Worm (Caenorhabditis elegans) whole organism, L4 larva: Measurements from ENCODE around the gene K02F3.9.

Source experiments
- F44E2.7 ChIP-seq: fragments of 200-800 bp; sonication (Bioruptor generic); IDR thresholded peaks from 2 replicates; pipeline ENCODE4 v2.1.2; 2022; ENCODE audit warnings: missing genetic modification characterization, missing compliant biosample characterization
- ama-1 ChIP-seq: fragments of 150-350 bp; optimal IDR thresholded peaks from 2 replicates; lab custom pipeline; 2014; ENCODE audit warnings: inconsistent platforms, mixed read lengths
- fos-1 ChIP-seq: fragments of 150-350 bp; optimal IDR thresholded peaks from 2 replicates; lab custom pipeline; 2014; ENCODE audit warnings: missing biosample characterization, missing genetic modification characterization
- nhr-42 ChIP-seq: fragments of 200-800 bp; sonication (Bioruptor generic); IDR thresholded peaks from 2 replicates; pipeline ENCODE4 v1.3.6; 2022; ENCODE audit warnings: missing genetic modification characterization, missing compliant biosample characterization
- nhr-76 ChIP-seq: fragments of 150-350 bp; optimal IDR thresholded peaks from 2 replicates; lab custom pipeline; 2014; ENCODE audit warnings: missing biosample characterization, missing genetic modification characterization
- nhr-77 ChIP-seq: fragments of 150-350 bp; optimal IDR thresholded peaks from 2 replicates; lab custom pipeline; 2014; ENCODE audit warnings: missing biosample characterization, missing genetic modification characterization
- unc-130 ChIP-seq: sonication (generic microtip); optimal IDR thresholded peaks from 2 replicates; lab custom pipeline; 2016; ENCODE audit warnings: missing genetic modification reagents, missing genetic modification characterization, missing compliant biosample characterization
- unc-39 ChIP-seq: sonication (generic microtip); optimal IDR thresholded peaks from 2 replicates; lab custom pipeline; 2017; ENCODE audit warnings: missing biosample characterization, missing genetic modification characterization
- unc-62 ChIP-seq, 3 experiments: fragments of 150-350 bp in 1 of 3; sonication (generic microtip); optimal IDR thresholded peaks in 2 of 3; peaks in 1 of 3; 1 replicate in 1 of 3; 2 replicates in 2 of 3; lab custom pipeline; 2014 to 2017; ENCODE audit warnings: missing biosample characterization in 3 of 3, missing genetic modification characterization in 3 of 3, missing genetic modification reagents in 3 of 3, missing genotype in 1 of 3
- vab-7 ChIP-seq: fragments of 200-800 bp; sonication (Bioruptor generic); IDR thresholded peaks from 2 replicates; pipeline ENCODE4 v1.3.6; 2022; ENCODE audit warnings: missing genetic modification reagents, missing genetic modification characterization, missing compliant biosample characterization
- zip-11 ChIP-seq: fragments of 200-800 bp; sonication (Bioruptor generic); IDR thresholded peaks from 2 replicates; pipeline ENCODE4 v1.3.6; 2022; ENCODE audit warnings: missing genetic modification characterization, missing compliant biosample characterization
- zip-2 ChIP-seq: fragments of 150-350 bp; optimal IDR thresholded peaks from 2 replicates; lab custom pipeline; 2014; ENCODE audit warnings: missing biosample characterization, missing genetic modification characterization
- ztf-7 ChIP-seq: fragments of 150-350 bp; optimal IDR thresholded peaks from 2 replicates; lab custom pipeline; 2014; ENCODE audit warnings: missing biosample characterization, missing genetic modification characterization

- no peak for TF ChIP-seq vab-7 (GFP tag; lab: Robert Waterston, UW)
- TF ChIP-seq unc-62 (GFP tag; optimal IDR thresholded peaks at IDR 0.05 in 1 of 2; lab: Kevin White, UChicago): no peak
- TF ChIP-seq unc-62 (tag; optimal IDR thresholded peaks at IDR 0.05; lab: Kevin White, UChicago): no peak
- TF ChIP-seq nhr-76 (tag; lab: Kevin White, UChicago): no peak
- TF ChIP-seq nhr-42 (GFP tag; lab: Robert Waterston, UW): no peak
- no peak for TF ChIP-seq unc-39 (tag; lab: Kevin White, UChicago)
- TF ChIP-seq nhr-77: no peak
- TF ChIP-seq zip-2 (tag; lab: Kevin White, UChicago): no peak
- TF ChIP-seq fos-1 (tag; lab: Kevin White, UChicago): no peak
- TF ChIP-seq zip-11 (GFP tag; lab: Robert Waterston, UW): no peak
- TF ChIP-seq ztf-7: no peak
- no peak for TF ChIP-seq ama-1 (lab: Kevin White, UChicago)
- TF ChIP-seq unc-130 (GFP tag; lab: Kevin White, UChicago): no peak
- no peak for TF ChIP-seq F44E2.7 (GFP tag; lab: Robert Waterston, UW)
Measured at ce11 chrIII:861819-862356, 20.7 kb upstream of the K02F3.9 start, which contains the start of gene arx-4.
